Worm (Caenorhabditis elegans): Measurements from ENCODE around the gene T26C12.3.

T26C12.3 gene

DNA sequence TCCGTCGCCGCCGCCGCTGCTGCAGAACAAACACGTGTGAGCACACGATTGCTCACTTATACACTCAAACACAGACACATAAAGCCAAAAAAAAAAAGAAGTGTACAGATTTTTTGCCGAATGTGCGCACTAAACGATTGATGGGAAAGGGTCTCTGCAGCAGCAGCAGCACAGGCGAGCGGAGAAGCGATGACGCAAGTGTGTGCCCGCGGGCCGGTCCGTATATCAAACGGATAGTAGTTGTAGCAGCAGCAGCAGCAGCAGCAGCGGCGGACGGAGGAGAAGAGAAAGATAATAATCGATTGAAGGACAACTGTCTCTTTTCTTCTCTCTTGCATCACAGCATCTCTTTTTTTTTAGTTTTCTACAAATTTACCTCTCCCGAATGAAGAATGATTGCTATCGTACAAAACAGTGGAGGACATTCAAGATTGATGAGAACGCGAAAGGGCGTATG lies 39.7 kb downstream of the T26C12.3 start:
- TF ChIP-seq mep-1 (tag; optimal IDR thresholded peaks at IDR 0.05) (peak; percentile 38), swsn-7 (tag; optimal IDR thresholded peaks at IDR 0.05) (peak; percentile 44), grh-1 (GFP tag; IDR thresholded peaks at IDR 0.05) (0 out of 2 replicates have a peak, but pooled peaks have one; percentile 16), lin-39 (tag; optimal IDR thresholded peaks at IDR 0.05) (peak; percentile 33), lin-35 (GFP tag; optimal IDR thresholded peaks at IDR 0.05) (peak; percentile 18 to 22), nhr-77 (tag; optimal IDR thresholded peaks at IDR 0.05) (peak; percentile 54), nhr-71 (tag; optimal IDR thresholded peaks at IDR 0.05) (peak; percentile 77), C34B4.2 (tag; optimal IDR thresholded peaks at IDR 0.05) (peak; percentile 28), lin-14 (GFP tag; optimal IDR thresholded peaks at IDR 0.05) (peak; percentile 78), lsy-2 (tag; optimal IDR thresholded peaks at IDR 0.05) (peak; percentile 13 to 67), snpc-4 (tag; optimal IDR thresholded peaks at IDR 0.05) (peak; percentile 37), unc-130 (tag; optimal IDR thresholded peaks at IDR 0.05) (no peak), nhr-85 (tag) (peak; percentile 94), efl-3 (GFP tag; optimal IDR thresholded peaks at IDR 0.05) (no peak), lir-3 (tag; optimal IDR thresholded peaks at IDR 0.05; ENCODE audit: poor library complexity) (peak; percentile 22), hpl-2 (GFP tag; optimal IDR thresholded peaks at IDR 0.05) (peak; percentile 19), fkh-8 (tag; optimal IDR thresholded peaks at IDR 0.05) (no peak), ceh-82 (tag; optimal IDR thresholded peaks at IDR 0.05) (peak in 1 of 3 experiments; percentile 22), xbp-1 (tag; optimal IDR thresholded peaks at IDR 0.05) (peak; percentile 33), nhr-11 (tag; optimal IDR thresholded peaks at IDR 0.05) (no peak), rnt-1 (tag; optimal IDR thresholded peaks at IDR 0.05) (peak; percentile 71), nhr-90 (tag; optimal IDR thresholded peaks at IDR 0.05; ENCODE audit: poor library complexity) (peak; percentile 61), blmp-1 (tag; optimal IDR thresholded peaks at IDR 0.05) (peak; percentile 59), dsc-1 (tag; optimal IDR thresholded peaks at IDR 0.05) (no peak), irx-1 (tag; optimal IDR thresholded peaks at IDR 0.05) (no peak), lin-13 (GFP tag; optimal IDR thresholded peaks at IDR 0.05) (peak; percentile 29), mdl-1 (tag; optimal IDR thresholded peaks at IDR 0.05) (no peak), nhr-47 (tag; optimal IDR thresholded peaks at IDR 0.05) (peak; percentile 41), tbx-2 (tag; optimal IDR thresholded peaks at IDR 0.05) (peak; percentile 38), nhr-20 (tag; optimal IDR thresholded peaks at IDR 0.05) (peak; percentile 62), efl-1 (optimal IDR thresholded peaks at IDR 0.05) (peak in 1 of 2 experiments; percentile 17), efl-1 (GFP tag; optimal IDR thresholded peaks at IDR 0.05 in 1 of 2) (peak in 1 of 2 experiments; percentile 93), mab-9 (GFP tag; IDR thresholded peaks at IDR 0.05) (no peak), unc-86 (tag; optimal IDR thresholded peaks at IDR 0.05) (no peak), fos-1 (tag; optimal IDR thresholded peaks at IDR 0.05) (peak; percentile 54), elt-3 (tag; optimal IDR thresholded peaks at IDR 0.05) (peak in 2 of 6 experiments; percentile 2 to 31), nhr-19 (GFP tag; conservative IDR thresholded peaks at IDR 0.05) (peak; percentile 55), ets-5 (GFP tag; IDR thresholded peaks at IDR 0.05) (no peak), snu-23 (GFP tag; optimal IDR thresholded peaks at IDR 0.05) (peak; percentile 65)

DNA sequence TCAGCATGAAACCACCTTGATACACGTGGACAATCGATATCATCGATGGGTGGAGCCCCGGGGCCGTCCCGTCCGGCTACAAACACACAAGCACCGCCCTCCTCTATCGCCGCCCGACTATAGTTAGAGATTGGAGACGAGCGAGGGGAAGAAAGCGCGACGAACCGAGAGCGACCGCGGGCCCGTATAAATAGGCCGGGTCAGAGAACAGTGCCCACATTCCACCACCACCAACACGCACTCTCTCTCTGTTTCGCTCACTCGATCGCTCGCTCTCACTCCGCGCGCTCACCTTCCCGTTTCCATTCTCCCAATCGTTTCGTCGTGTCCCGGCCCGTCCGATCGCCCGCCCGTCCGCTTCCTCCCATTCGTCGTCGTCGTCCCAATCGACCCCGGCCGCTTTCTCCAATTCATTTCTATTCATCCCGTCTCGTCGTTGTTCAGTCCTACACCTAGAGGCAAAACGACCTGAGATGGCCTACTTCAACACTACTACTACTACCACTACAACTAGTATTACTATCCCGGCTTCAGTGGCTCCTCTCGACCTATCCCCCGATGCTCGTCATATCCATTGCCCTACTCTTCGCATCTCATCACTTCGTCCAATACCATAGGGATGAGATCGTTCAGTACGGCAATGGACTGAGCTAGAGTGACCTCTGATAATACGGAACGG lies 40.4 kb downstream of the T26C12.3 start:
- TF ChIP-seq ceh-8 (GFP tag; optimal IDR thresholded peaks at IDR 0.05) (no peak), nhr-12 (tag; optimal IDR thresholded peaks at IDR 0.05) (no peak), snu-23 (GFP tag; optimal IDR thresholded peaks at IDR 0.05) (peak; percentile 86), unc-130 (tag; optimal IDR thresholded peaks at IDR 0.05) (peak; percentile 38), skn-1 (tag; optimal IDR thresholded peaks at IDR 0.05) (peak; percentile 7), egl-13 (tag; optimal IDR thresholded peaks at IDR 0.05) (no peak), vab-15 (tag; optimal IDR thresholded peaks at IDR 0.05) (no peak), F16B12.6 (tag; optimal IDR thresholded peaks at IDR 0.05) (peak; percentile 5), tbx-2 (tag; optimal IDR thresholded peaks at IDR 0.05) (peak; percentile 58), mep-1 (tag; optimal IDR thresholded peaks at IDR 0.05) (peak; percentile 27), nhr-11 (tag; optimal IDR thresholded peaks at IDR 0.05) (no peak), fkh-8 (tag; optimal IDR thresholded peaks at IDR 0.05) (no peak), swsn-7 (tag; optimal IDR thresholded peaks at IDR 0.05) (peak; percentile 58), sox-4 (tag; optimal IDR thresholded peaks at IDR 0.05) (peak; percentile 16), alr-1 (tag; optimal IDR thresholded peaks at IDR 0.05; ENCODE audit: borderline replicate concordance) (no peak), zip-4 (GFP tag; optimal IDR thresholded peaks at IDR 0.05) (peak; percentile 20), xbp-1 (tag; optimal IDR thresholded peaks at IDR 0.05) (peak; percentile 72), unc-30 (tag; optimal IDR thresholded peaks at IDR 0.05) (no peak), C04F5.9 (tag; optimal IDR thresholded peaks at IDR 0.05) (no peak), dpl-1 (GFP tag; optimal IDR thresholded peaks at IDR 0.05) (peak in 2 of 3 experiments; percentile 15 to 29), nhr-76 (tag; optimal IDR thresholded peaks at IDR 0.05) (peak; percentile 45)
